Worm (Caenorhabditis elegans) whole organism, L1 larva: ENCODE measurements around the gene K04A8.19.

ENCODE experiments used
- nhr-12 ChIP-seq: sonication (generic microtip); optimal IDR thresholded peaks from 2 replicates; lab custom pipeline; 2017; ENCODE audit warnings: missing biosample characterization, missing genetic modification characterization
- unc-62 ChIP-seq: fragments of 150-350 bp; optimal IDR thresholded peaks from 2 replicates; lab custom pipeline; 2014; ENCODE audit warnings: missing biosample characterization, missing genetic modification reagents, missing genetic modification characterization

DNA sequence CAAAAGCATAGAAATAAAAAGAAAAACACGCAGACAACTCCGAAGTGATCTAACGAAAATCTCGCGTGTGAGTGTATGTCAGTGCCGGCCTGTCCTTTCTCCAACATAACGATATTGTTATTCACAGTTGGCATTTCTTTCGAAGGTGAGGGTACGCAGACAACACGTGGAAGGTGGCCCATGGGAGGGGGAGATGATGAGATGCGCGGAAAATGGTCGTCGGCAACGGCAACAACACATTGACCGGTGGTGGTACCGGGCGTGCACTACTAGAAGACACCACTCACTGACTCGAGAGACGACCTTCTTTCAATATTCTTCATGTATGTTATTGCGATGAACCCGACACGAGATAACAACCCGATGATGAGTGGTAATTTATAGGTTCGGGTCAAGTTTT lies 9.2 kb downstream of the K04A8.19 start:
- TF ChIP-seq unc-62 (GFP tag; lab: Kevin White, UChicago) = no peak
- TF ChIP-seq nhr-12 (tag; lab: Kevin White, UChicago) = no peak
